Fruit fly (Drosophila melanogaster) whole organism, embryonic: Measurements from ENCODE around the gene Col4a1.

Source experiments
- Atf6 ChIP-seq: fragments of 200-800 bp; sonication (Bioruptor generic); IDR thresholded peaks from 2 replicates; pipeline ENCODE4 v1.3.6; 2022; ENCODE audit warnings: missing biosample characterization, missing genetic modification characterization
- CG10366 ChIP-seq: fragments of 200-800 bp; sonication (Bioruptor generic); IDR thresholded peaks from 2 replicates; pipeline ENCODE4 v1.3.6; 2022; ENCODE audit warnings: missing biosample characterization, missing genetic modification characterization
- CG11695 ChIP-seq: fragments of 200-800 bp; sonication (Bioruptor generic); IDR thresholded peaks from 3 replicates; pipeline ENCODE4 v1.3.6; 2022; ENCODE audit warnings: missing biosample characterization, missing genetic modification characterization
- CG12236 ChIP-seq: fragments of 200-800 bp; sonication (Bioruptor generic); optimal IDR thresholded peaks from 2 replicates; lab custom pipeline; 2016; ENCODE audit warnings: missing biosample characterization, missing genetic modification characterization
- CG13123 ChIP-seq: fragments of 200-800 bp; sonication (Bioruptor generic); optimal IDR thresholded peaks from 2 replicates; lab custom pipeline; 2016; ENCODE audit warnings: missing biosample characterization, missing genetic modification characterization
- CG14050 ChIP-seq: fragments of 200-800 bp; sonication (Bioruptor generic); IDR thresholded peaks from 3 replicates; pipeline ENCODE4 v1.3.6; 2022; ENCODE audit warnings: missing biosample characterization, missing genetic modification characterization
- CG17361 ChIP-seq: fragments of 200-800 bp; sonication (Bioruptor generic); IDR thresholded peaks from 3 replicates; pipeline ENCODE4 v1.3.6; 2022; ENCODE audit warnings: missing biosample characterization, missing genetic modification characterization
- CG2712 ChIP-seq: fragments of 200-800 bp; optimal IDR thresholded peaks from 3 replicates; lab custom pipeline; 2019; ENCODE audit warnings: missing biosample characterization, mild to moderate bottlenecking, missing genetic modification characterization, moderate library complexity
- CG30020 ChIP-seq: fragments of 200-800 bp; optimal IDR thresholded peaks from 2 replicates; lab custom pipeline; 2019; ENCODE audit warnings: missing biosample characterization, mild to moderate bottlenecking, missing genetic modification characterization, moderate library complexity
- CG30403 ChIP-seq: fragments of 200-800 bp; sonication (Bioruptor generic); optimal IDR thresholded peaks from 3 replicates; lab custom pipeline; 2016; ENCODE audit warnings: missing biosample characterization, missing genetic modification characterization
- CG3281 ChIP-seq: fragments of 200-800 bp; sonication (Bioruptor generic); optimal IDR thresholded peaks from 3 replicates; lab custom pipeline; 2017; ENCODE audit warnings: missing biosample characterization, mild to moderate bottlenecking, missing genetic modification characterization
- CG3407 ChIP-seq: fragments of 200-800 bp; sonication (Bioruptor generic); optimal IDR thresholded peaks from 2 replicates; lab custom pipeline; 2018; ENCODE audit warnings: missing biosample characterization, mild to moderate bottlenecking, missing genetic modification characterization
- CG34422 ChIP-seq: fragments of 200-800 bp; sonication (Bioruptor generic); IDR thresholded peaks from 3 replicates; pipeline ENCODE4 v1.3.6; 2022; ENCODE audit warnings: missing biosample characterization, missing genetic modification characterization
- CG4328 ChIP-seq: fragments of 200-800 bp; sonication (Bioruptor generic); optimal IDR thresholded peaks from 3 replicates; lab custom pipeline; 2017; ENCODE audit warnings: missing biosample characterization, missing genetic modification reagents, missing genetic modification characterization
- CG5245 ChIP-seq: fragments of 200-800 bp; sonication (Bioruptor generic); optimal IDR thresholded peaks from 3 replicates; lab custom pipeline; 2016; ENCODE audit warnings: missing biosample characterization, missing genetic modification characterization
- CG6813 ChIP-seq: fragments of 200-800 bp; sonication (Bioruptor generic); optimal IDR thresholded peaks from 2 replicates; lab custom pipeline; 2017; ENCODE audit warnings: missing biosample characterization, missing genetic modification characterization, mild to moderate bottlenecking, moderate library complexity, missing genetic modification reagents
- CG6854 ChIP-seq: fragments of 200-800 bp; sonication (Bioruptor generic); optimal IDR thresholded peaks from 3 replicates; lab custom pipeline; 2017; ENCODE audit warnings: missing biosample characterization, mild to moderate bottlenecking, missing genetic modification characterization
- CG9727 ChIP-seq: fragments of 200-800 bp; sonication (Bioruptor generic); optimal IDR thresholded peaks from 3 replicates; lab custom pipeline; 2017; ENCODE audit warnings: missing biosample characterization, mild to moderate bottlenecking, missing genetic modification characterization
- Chrac-16 ChIP-seq: fragments of 200-800 bp; sonication (Bioruptor generic); optimal IDR thresholded peaks from 3 replicates; lab custom pipeline; 2016; ENCODE audit warnings: missing biosample characterization, missing genetic modification characterization
- Dref ChIP-seq: fragments of 200-800 bp; sonication (Bioruptor generic); IDR thresholded peaks from 2 replicates; pipeline ENCODE4 v1.3.6; 2022; ENCODE audit warnings: missing biosample characterization, missing genetic modification characterization
- E2f2 ChIP-seq: fragments of 200-800 bp; sonication (Bioruptor generic); IDR thresholded peaks from 2 replicates; pipeline ENCODE4 v1.3.6; 2022; ENCODE audit warnings: missing biosample characterization, missing genetic modification characterization
- Ets65A ChIP-seq: fragments of 200-800 bp; sonication (Bioruptor generic); peaks from one replicate; lab custom pipeline; 2016; ENCODE audit warnings: missing biosample characterization, missing genetic modification characterization
- HLH4C ChIP-seq: fragments of 200-800 bp; sonication (Bioruptor generic); IDR thresholded peaks from 3 replicates; pipeline ENCODE4 v1.3.6; 2022; ENCODE audit warnings: missing biosample characterization, missing genetic modification characterization; ENCODE audit not compliant: partially characterized antibody
- Lim3 ChIP-seq: fragments of 200-800 bp; sonication (Bioruptor generic); IDR thresholded peaks from 2 replicates; pipeline ENCODE4 v1.3.6; 2022; ENCODE audit warnings: missing biosample characterization, missing genetic modification characterization
- NC2β ChIP-seq: fragments of 200-800 bp; sonication (Bioruptor generic); optimal IDR thresholded peaks from 2 replicates; lab custom pipeline; 2016; ENCODE audit warnings: missing biosample characterization, missing genetic modification characterization
- NFAT ChIP-seq: fragments of 200-800 bp; sonication (Bioruptor generic); IDR thresholded peaks from 2 replicates; pipeline ENCODE4 v1.3.6; 2022; ENCODE audit warnings: missing biosample characterization, missing genetic modification characterization
- NfI ChIP-seq: fragments of 200-800 bp; sonication (Bioruptor generic); optimal IDR thresholded peaks from 3 replicates; lab custom pipeline; 2018; ENCODE audit warnings: missing biosample characterization, mild to moderate bottlenecking, missing genetic modification characterization, moderate library complexity
- Oli ChIP-seq: fragments of 200-800 bp; sonication (Bioruptor generic); optimal IDR thresholded peaks from 2 replicates; lab custom pipeline; 2018; ENCODE audit warnings: missing biosample characterization, mild to moderate bottlenecking, missing genetic modification characterization, moderate library complexity
- Xrp1 ChIP-seq: fragments of 200-800 bp; sonication (Bioruptor generic); IDR thresholded peaks from 2 replicates; pipeline ENCODE4 v1.3.6; 2022; ENCODE audit warnings: missing biosample characterization, missing genetic modification characterization
- bcd ChIP-seq: fragments of 200-800 bp; sonication (Bioruptor generic); optimal IDR thresholded peaks from 2 replicates; lab custom pipeline; 2017; ENCODE audit warnings: missing biosample characterization, mild to moderate bottlenecking, missing genetic modification characterization
- cg ChIP-seq: fragments of 200-800 bp; sonication (Bioruptor generic); optimal IDR thresholded peaks from 3 replicates; lab custom pipeline; 2019; ENCODE audit warnings: missing biosample characterization, mild to moderate bottlenecking, missing genetic modification characterization, moderate library complexity
- chn ChIP-seq: fragments of 200-800 bp; sonication (Bioruptor generic); optimal IDR thresholded peaks from 2 replicates; lab custom pipeline; 2016; ENCODE audit warnings: missing biosample characterization, missing genetic modification characterization
- crc ChIP-seq: fragments of 200-800 bp; sonication (Bioruptor generic); optimal IDR thresholded peaks from 2 replicates; lab custom pipeline; 2016; ENCODE audit warnings: missing biosample characterization, missing genetic modification characterization
- crp ChIP-seq, 2 experiments: fragments of 200-800 bp; sonication (Bioruptor generic); optimal IDR thresholded peaks; 2 replicates in 1 of 2; 3 replicates in 1 of 2; lab custom pipeline; 2017; ENCODE audit warnings: missing biosample characterization in 2 of 2, missing genetic modification characterization in 2 of 2, mild to moderate bottlenecking in 1 of 2, moderate library complexity in 1 of 2
- fd102C ChIP-seq: fragments of 200-800 bp; sonication (Bioruptor generic); optimal IDR thresholded peaks from 2 replicates; lab custom pipeline; 2018; ENCODE audit warnings: missing biosample characterization, mild to moderate bottlenecking, missing genetic modification characterization, moderate library complexity
- grn ChIP-seq: fragments of 200-800 bp; sonication (Bioruptor generic); optimal IDR thresholded peaks from 3 replicates; lab custom pipeline; 2017; ENCODE audit warnings: missing biosample characterization, missing genetic modification characterization
- h ChIP-seq: fragments of >200 bp; optimal IDR thresholded peaks from 2 replicates; lab custom pipeline; 2017
- nom ChIP-seq: fragments of 200-800 bp; sonication (Bioruptor generic); optimal IDR thresholded peaks from 2 replicates; lab custom pipeline; 2017; ENCODE audit warnings: missing biosample characterization, missing genetic modification characterization, mild to moderate bottlenecking, moderate library complexity, missing genetic modification reagents
- oc ChIP-seq: fragments of 200-800 bp; sonication (Bioruptor generic); optimal IDR thresholded peaks from 2 replicates; lab custom pipeline; 2018; ENCODE audit warnings: missing biosample characterization, mild to moderate bottlenecking, missing genetic modification characterization, moderate library complexity
- pfk ChIP-seq: fragments of 200-800 bp; sonication (Bioruptor generic); optimal IDR thresholded peaks from 2 replicates; lab custom pipeline; 2018; ENCODE audit warnings: missing biosample characterization, mild to moderate bottlenecking, missing genetic modification characterization, moderate library complexity
- pita ChIP-seq: fragments of 200-800 bp; sonication (Bioruptor generic); optimal IDR thresholded peaks from 2 replicates; lab custom pipeline; 2017; ENCODE audit warnings: missing biosample characterization, mild to moderate bottlenecking, missing genetic modification characterization
- pzg ChIP-seq: fragments of 200-800 bp; sonication (Bioruptor generic); optimal IDR thresholded peaks from 3 replicates; lab custom pipeline; 2018; ENCODE audit warnings: missing biosample characterization, mild to moderate bottlenecking, missing genetic modification characterization, moderate library complexity
- sc ChIP-seq, 3 experiments: fragments of >200 bp in 2 of 3; fragments of 200-800 bp in 1 of 3; sonication (Bioruptor generic) in 1 of 3; optimal IDR thresholded peaks; 2 replicates in 2 of 3; 3 replicates in 1 of 3; lab custom pipeline; 2017; ENCODE audit warnings: mild to moderate bottlenecking in 1 of 3, missing biosample characterization in 1 of 3, missing genetic modification characterization in 1 of 3, missing genetic modification reagents in 1 of 3
- sens ChIP-seq: fragments of 200-800 bp; sonication (Bioruptor generic); peaks from one replicate; lab custom pipeline; 2016; ENCODE audit warnings: missing biosample characterization, missing genetic modification characterization
- sens-2 ChIP-seq: fragments of 200-800 bp; sonication (Bioruptor generic); IDR thresholded peaks from 2 replicates; pipeline ENCODE4 v1.3.6; 2022; ENCODE audit warnings: missing biosample characterization, missing genetic modification characterization
- sob ChIP-seq: fragments of 200-800 bp; sonication (Bioruptor generic); IDR thresholded peaks from 2 replicates; pipeline ENCODE4 v1.3.6; 2022; ENCODE audit warnings: missing biosample characterization, missing genetic modification characterization
- sug ChIP-seq: fragments of 200-800 bp; optimal IDR thresholded peaks from 2 replicates; lab custom pipeline; 2019; ENCODE audit warnings: missing biosample characterization, mild to moderate bottlenecking, missing genetic modification characterization, moderate library complexity
- twi ChIP-seq: fragments of 200-800 bp; optimal IDR thresholded peaks from 2 replicates; lab custom pipeline; 2019; ENCODE audit warnings: missing biosample characterization, mild to moderate bottlenecking, missing genetic modification characterization, moderate library complexity
- wdn ChIP-seq: fragments of 200-800 bp; sonication (Bioruptor generic); IDR thresholded peaks from 2 replicates; pipeline ENCODE4 v1.3.6; 2022; ENCODE audit warnings: missing biosample characterization, missing genetic modification characterization
- zfh2 ChIP-seq: fragments of 200-800 bp; sonication (Bioruptor generic); optimal IDR thresholded peaks from 2 replicates; lab custom pipeline; 2016; ENCODE audit warnings: missing biosample characterization, missing genetic modification characterization

The Col4a1 gene

dm6 chr2L:5000287-5000871 is 29.0 kb upstream of the Col4a1 start (continued):
- TF ChIP-seq CG2712 (tag; lab: Kevin White, UChicago) (peak; percentile 92), Atf6 (GFP tag; lab: Robert Waterston, UW) (peak; percentile 77), bcd (GFP tag; lab: Kevin White, UChicago) (peak; percentile 80), sug (peak; percentile 80), CG30403 (GFP tag; lab: Kevin White, UChicago) (peak; percentile 86), grn (GFP tag; lab: Kevin White, UChicago) (peak; percentile 26), nom (GFP tag; lab: Kevin White, UChicago) (peak; percentile 70), sc (optimal IDR thresholded peaks at IDR 0.05; lab: Kevin White, UChicago) (no peak), sc (GFP tag; optimal IDR thresholded peaks at IDR 0.05; lab: Kevin White, UChicago) (peak; percentile 67), CG17361 (GFP tag; lab: Robert Waterston, UW) (peak; percentile 84), Xrp1 (peak; percentile 92), CG6813 (GFP tag; lab: Kevin White, UChicago) (peak; percentile 73), crp (GFP tag; optimal IDR thresholded peaks at IDR 0.05; lab: Kevin White, UChicago) (peak in 1 of 2 experiments; percentile 21), CG3407 (peak; percentile 62), pita (no peak), sens (GFP tag; lab: Kevin White, UChicago) (peak; percentile 97), sob (peak; percentile 75), cg (peak; percentile 93), NfI (GFP tag; lab: Kevin White, UChicago) (peak; percentile 75), HLH4C (GFP tag; lab: Robert Waterston, UW) (no peak), CG6854 (GFP tag; lab: Kevin White, UChicago) (peak; percentile 82), chn (GFP tag; lab: Kevin White, UChicago) (peak; percentile 79), CG5245 (peak; percentile 56), CG9727 (GFP tag; lab: Kevin White, UChicago) (peak; percentile 93), CG10366 (GFP tag; lab: Robert Waterston, UW) (peak; percentile 75), sens-2 (peak; percentile 60), crc (GFP tag; lab: Kevin White, UChicago) (peak; percentile 59), CG11695 (GFP tag; lab: Robert Waterston, UW) (peak; percentile 86), zfh2 (GFP tag; lab: Kevin White, UChicago) (peak; percentile 70), Lim3 (GFP tag; lab: Robert Waterston, UW) (no peak; the same call in 1 of the 2 replicates), CG13123 (peak; percentile 41), CG30020 (peak; percentile 60), h (lab: Kevin White, UChicago) (no peak), fd102C (GFP tag; lab: Kevin White, UChicago) (peak; percentile 83), CG4328 (peak; percentile 67), CG34422 (GFP tag; lab: Robert Waterston, UW) (peak; percentile 75; the same call in 2 of the 3 replicates), Chrac-16 (GFP tag; lab: Kevin White, UChicago) (peak; percentile 80), pfk (GFP tag; lab: Kevin White, UChicago) (peak; percentile 32), NFAT (GFP tag; lab: Robert Waterston, UW) (peak; percentile 70), pzg (GFP tag; lab: Kevin White, UChicago) (no peak), CG3281 (GFP tag; lab: Kevin White, UChicago) (peak; percentile 88), oc (peak; percentile 42), E2f2 (GFP tag; lab: Robert Waterston, UW) (peak; percentile 63), Dref (no peak), twi (peak; percentile 89), CG12236 (GFP tag; lab: Kevin White, UChicago) (peak; percentile 63), wdn (peak; percentile 58), CG14050 (GFP tag; lab: Robert Waterston, UW) (peak; percentile 56), Oli (tag; lab: Kevin White, UChicago) (peak; percentile 86), NC2β (GFP tag; lab: Kevin White, UChicago) (peak; percentile 86), Ets65A (GFP tag; lab: Kevin White, UChicago) (peak; percentile 93)
